Fruit fly (Drosophila melanogaster): ENCODE measurements around the gene CG31673.

Gene CG31673

dm6 chr2L:20829309-20829708, at the start of gene CG31673:
CG31673 (plus strand) TSS chr2L:20829609.
- TF ChIP-seq Dip3 (GFP tag; optimal IDR thresholded peaks at IDR 0.05), result no peak
- TF ChIP-seq Trl (optimal IDR thresholded peaks at IDR 0.05), result peak; percentile 38 to 63
- TF ChIP-seq Trl (GFP tag; optimal IDR thresholded peaks at IDR 0.05), result no peak

dm6 chr2L:20780768-20781167, 48.6 kb upstream of the CG31673 start:
- no peak for TF ChIP-seq CG2129 (GFP tag; IDR thresholded peaks at IDR 0.05; ENCODE audit: partially characterized antibody)
- 0 out of 3 replicates have a peak, but pooled peaks have one; percentile 28 for TF ChIP-seq sr (GFP tag; IDR thresholded peaks at IDR 0.05)
- no peak for TF ChIP-seq CG9797 (GFP tag; optimal IDR thresholded peaks at IDR 0.05)
- TF ChIP-seq knrl (GFP tag; IDR thresholded peaks at IDR 0.05; ENCODE audit: partially characterized antibody), result no peak
- peak in 1 of 3 experiments; percentile 53 for TF ChIP-seq lola (GFP tag; optimal IDR thresholded peaks at IDR 0.05)
- no peak for TF ChIP-seq Opbp (GFP tag; IDR thresholded peaks at IDR 0.05; ENCODE audit: partially characterized antibody)
- TF ChIP-seq CG17328 (GFP tag; IDR thresholded peaks at IDR 0.05), result peak; percentile 59
- TF ChIP-seq CG3838 (GFP tag; optimal IDR thresholded peaks at IDR 0.05), result peak; percentile 13
- no peak for TF ChIP-seq gcm2 (GFP tag; optimal IDR thresholded peaks at IDR 0.05)
- no peak for TF ChIP-seq CG17802 (tag; optimal IDR thresholded peaks at IDR 0.05)
- TF ChIP-seq CG3995 (GFP tag; optimal IDR thresholded peaks at IDR 0.05), result no peak
- TF ChIP-seq fu2 (GFP tag; optimal IDR thresholded peaks at IDR 0.05), result no peak
- TF ChIP-seq dmrt99B (tag; optimal IDR thresholded peaks at IDR 0.05), result peak; percentile 37
- TF ChIP-seq HmgD (GFP tag; optimal IDR thresholded peaks at IDR 0.05), result no peak
- no peak for TF ChIP-seq nmo (GFP tag; optimal IDR thresholded peaks at IDR 0.05)
- TF ChIP-seq Taf1 (GFP tag; IDR thresholded peaks at IDR 0.05), result no peak
- TF ChIP-seq bab2 (GFP tag; optimal IDR thresholded peaks at IDR 0.05), result peak; percentile 59
- TF ChIP-seq prd (optimal IDR thresholded peaks at IDR 0.05), result no peak
- peak; percentile 66 for TF ChIP-seq prd (GFP tag; IDR thresholded peaks at IDR 0.05)
- TF ChIP-seq CG7357 (GFP tag; IDR thresholded peaks at IDR 0.05), result no peak
- TF ChIP-seq nau (GFP tag; optimal IDR thresholded peaks at IDR 0.05), result peak; percentile 69
- no peak for TF ChIP-seq CG4617 (GFP tag; optimal IDR thresholded peaks at IDR 0.05; ENCODE audit: borderline replicate concordance)
- peak in 1 of 2 experiments; percentile 88 for TF ChIP-seq tll (GFP tag; optimal IDR thresholded peaks at IDR 0.05)
- no peak for TF ChIP-seq CG4820 (GFP tag; optimal IDR thresholded peaks at IDR 0.05)
- TF ChIP-seq Ravus (GFP tag; IDR thresholded peaks at IDR 0.05), result no peak
- TF ChIP-seq nerfin-2 (GFP tag; IDR thresholded peaks at IDR 0.05; ENCODE audit: partially characterized antibody), result no peak
- TF ChIP-seq NfI (GFP tag; optimal IDR thresholded peaks at IDR 0.05), result peak; percentile 35
- peak; percentile 33 for TF ChIP-seq gcm (GFP tag; optimal IDR thresholded peaks at IDR 0.05)
- TF ChIP-seq gfzf (GFP tag; optimal IDR thresholded peaks at IDR 0.05), result no peak
- peak; percentile 50 for TF ChIP-seq CG17385 (GFP tag; optimal IDR thresholded peaks at IDR 0.05)
- peak; percentile 80 for TF ChIP-seq CrebB (tag; optimal IDR thresholded peaks at IDR 0.05)
- peak; percentile 31 for TF ChIP-seq Fer2 (tag; optimal IDR thresholded peaks at IDR 0.05)
- TF ChIP-seq CG3281 (GFP tag; optimal IDR thresholded peaks at IDR 0.05), result peak; percentile 70
- TF ChIP-seq CG3065 (GFP tag; optimal IDR thresholded peaks at IDR 0.05), result no peak
- no peak for TF ChIP-seq luna (GFP tag; optimal IDR thresholded peaks at IDR 0.05)
- TF ChIP-seq Chrac-16 (GFP tag; optimal IDR thresholded peaks at IDR 0.05), result no peak
- TF ChIP-seq CG3726 (GFP tag; IDR thresholded peaks at IDR 0.05), result peak; percentile 59; the same call in 1 of the 3 replicates
- TF ChIP-seq Atf6 (GFP tag; IDR thresholded peaks at IDR 0.05), result peak; percentile 53
- TF ChIP-seq lab (GFP tag; optimal IDR thresholded peaks at IDR 0.05), result peak; percentile 86
- peak; percentile 44 for TF ChIP-seq CG4328 (GFP tag; optimal IDR thresholded peaks at IDR 0.05)
- TF ChIP-seq btn (GFP tag; optimal IDR thresholded peaks at IDR 0.05), result peak; percentile 71
- TF ChIP-seq D19A (tag; optimal IDR thresholded peaks at IDR 0.05), result peak; percentile 29
- TF ChIP-seq p53 (GFP tag; optimal IDR thresholded peaks at IDR 0.05), result peak; percentile 31
- TF ChIP-seq ftz-f1 (GFP tag; optimal IDR thresholded peaks at IDR 0.05), result no peak
- no peak for TF ChIP-seq Hand (GFP tag; optimal IDR thresholded peaks at IDR 0.05)
- peak; percentile 86 for TF ChIP-seq CG12769 (tag; optimal IDR thresholded peaks at IDR 0.05)

Measured in whole organism, embryonic.